Worm (Caenorhabditis elegans) whole organism, young adult: ENCODE measurements around the gene R06F6.14.

Experiments
- F37B4.10 ChIP-seq: fragments of 200-800 bp; sonication (Bioruptor generic); IDR thresholded peaks from 2 replicates; pipeline ENCODE4 v1.3.6; 2022; ENCODE audit warnings: missing genetic modification characterization, missing compliant biosample characterization
- Y53F4B.3 ChIP-seq: fragments of 200-800 bp; sonication (Bioruptor generic); IDR thresholded peaks from 2 replicates; pipeline ENCODE4 v1.3.6; 2022; ENCODE audit warnings: missing genetic modification reagents, missing genetic modification characterization, missing compliant biosample characterization
- Y56A3A.18 ChIP-seq: fragments of 200-800 bp; sonication (Bioruptor generic); IDR thresholded peaks from 2 replicates; pipeline ENCODE4 v1.3.6; 2022; ENCODE audit warnings: missing genetic modification reagents, missing genetic modification characterization, missing compliant biosample characterization
- bed-1 ChIP-seq: fragments of 200-800 bp; sonication (Bioruptor generic); IDR thresholded peaks from 2 replicates; pipeline ENCODE4 v1.3.6; 2022; ENCODE audit warnings: missing genetic modification reagents, missing genetic modification characterization, missing compliant biosample characterization
- ceh-27 ChIP-seq: fragments of 200-800 bp; sonication (Bioruptor generic); optimal IDR thresholded peaks from 2 replicates; lab custom pipeline; 2018; ENCODE audit warnings: mild to moderate bottlenecking, missing genetic modification characterization, moderate library complexity, missing compliant biosample characterization
- lin-35 ChIP-seq, 3 experiments: fragments of 150-350 bp in 2 of 3; sonication (generic microtip) in 1 of 3; optimal IDR thresholded peaks; 2 replicates each; lab custom pipeline; 2014 to 2018; ENCODE audit warnings: missing biosample characterization in 3 of 3, missing genetic modification characterization in 3 of 3, missing genetic modification reagents in 3 of 3
- lir-1 ChIP-seq: fragments of 200-800 bp; sonication (Bioruptor generic); conservative IDR thresholded peaks from 2 replicates; pipeline ENCODE4 v1.3.6; 2022; ENCODE audit warnings: missing genetic modification reagents, missing genetic modification characterization, missing compliant biosample characterization
- madf-3 ChIP-seq: fragments of 200-800 bp; sonication (Bioruptor generic); IDR thresholded peaks from 2 replicates; pipeline ENCODE4 v1.3.6; 2022; ENCODE audit warnings: missing genetic modification reagents, missing genetic modification characterization, missing compliant biosample characterization
- sea-2 ChIP-seq: fragments of 200-800 bp; sonication (Bioruptor generic); IDR thresholded peaks from 2 replicates; pipeline ENCODE4 v1.3.6; 2022; ENCODE audit warnings: missing genetic modification characterization, missing compliant biosample characterization
- tbx-9 ChIP-seq: sonication (generic microtip); optimal IDR thresholded peaks from 2 replicates; lab custom pipeline; 2016; ENCODE audit warnings: borderline replicate concordance, missing genetic modification characterization, inconsistent platforms, missing compliant biosample characterization
- unc-62 ChIP-seq: fragments of 150-350 bp; optimal IDR thresholded peaks from 2 replicates; lab custom pipeline; 2014; ENCODE audit warnings: missing biosample characterization, missing genetic modification reagents, missing genetic modification characterization
- zim-3 ChIP-seq: sonication (generic microtip); optimal IDR thresholded peaks from 2 replicates; lab custom pipeline; 2017; ENCODE audit warnings: mild to moderate bottlenecking, missing genetic modification characterization, moderate library complexity, missing compliant biosample characterization

DNA sequence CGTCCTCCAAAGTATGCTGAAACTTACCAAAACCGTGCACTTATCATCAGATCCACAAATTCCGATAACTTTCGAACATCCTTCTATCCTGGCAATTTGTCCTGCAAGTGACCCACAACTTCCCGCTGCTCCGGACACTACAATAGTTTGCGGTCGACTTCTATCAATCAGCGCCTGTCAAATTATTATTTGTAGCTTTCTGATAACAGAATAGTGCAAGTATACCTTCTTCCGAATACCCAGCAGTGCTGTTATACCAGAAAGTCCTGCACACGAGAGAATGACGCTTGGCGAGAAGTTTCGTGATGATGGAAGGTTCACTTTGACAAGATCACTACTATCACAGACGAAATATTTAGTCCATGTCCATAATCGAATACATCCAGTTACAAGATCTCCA lies 50.3 kb downstream of the R06F6.14 start:
- TF ChIP-seq lir-1 (GFP tag; lab: Robert Waterston, UW) = no peak
- no peak for TF ChIP-seq F37B4.10
- no peak for TF ChIP-seq unc-62
- no peak for TF ChIP-seq Y56A3A.18
- no peak for TF ChIP-seq lin-35 (GFP tag; optimal IDR thresholded peaks at IDR 0.05; lab: Kevin White, UChicago)
- no peak for TF ChIP-seq bed-1 (GFP tag; lab: Robert Waterston, UW)
- TF ChIP-seq ceh-27 (GFP tag; lab: Kevin White, UChicago) = no peak
- no peak for TF ChIP-seq sea-2
- no peak for TF ChIP-seq madf-3
- TF ChIP-seq Y53F4B.3 = no peak
- TF ChIP-seq tbx-9 = no peak
- no peak for TF ChIP-seq zim-3 (tag; lab: Kevin White, UChicago)
